Fruit fly (Drosophila melanogaster) whole organism, embryonic: ENCODE results near the gene CG31826.

Source experiments
- Atf-2 ChIP-seq: fragments of 200-800 bp; sonication (Bioruptor generic); optimal IDR thresholded peaks from 2 replicates; lab custom pipeline; 2016; ENCODE audit warnings: missing biosample characterization, missing genetic modification characterization
- CG10462 ChIP-seq: fragments of 200-800 bp; sonication (Bioruptor generic); optimal IDR thresholded peaks from 2 replicates; lab custom pipeline; 2016; ENCODE audit warnings: missing biosample characterization, missing genetic modification characterization
- CG10565 ChIP-seq: fragments of 200-800 bp; sonication (Bioruptor generic); optimal IDR thresholded peaks from 3 replicates; lab custom pipeline; 2016; ENCODE audit warnings: missing biosample characterization, mild to moderate bottlenecking, missing genetic modification characterization
- CG11398 ChIP-seq: fragments of 200-800 bp; sonication (Bioruptor generic); optimal IDR thresholded peaks from 2 replicates; lab custom pipeline; 2016; ENCODE audit warnings: missing biosample characterization, missing genetic modification characterization
- CG11696 ChIP-seq: fragments of 200-800 bp; sonication (Bioruptor generic); IDR thresholded peaks from 2 replicates; pipeline ENCODE4 v1.3.6; 2022; ENCODE audit warnings: missing biosample characterization, missing genetic modification characterization
- CG12104 ChIP-seq: fragments of 200-800 bp; sonication (Bioruptor generic); optimal IDR thresholded peaks from 3 replicates; lab custom pipeline; 2016; ENCODE audit warnings: missing biosample characterization, missing genetic modification characterization
- CG1233 ChIP-seq: fragments of 200-800 bp; sonication (Bioruptor generic); optimal IDR thresholded peaks from 4 replicates; lab custom pipeline; 2018; ENCODE audit warnings: missing biosample characterization, mild to moderate bottlenecking, missing genetic modification characterization
- CG13894 ChIP-seq: fragments of 200-800 bp; sonication (Bioruptor generic); optimal IDR thresholded peaks from 3 replicates; lab custom pipeline; 2018; ENCODE audit warnings: missing biosample characterization, mild to moderate bottlenecking, missing genetic modification characterization, moderate library complexity
- CG14050 ChIP-seq: fragments of 200-800 bp; sonication (Bioruptor generic); IDR thresholded peaks from 3 replicates; pipeline ENCODE4 v1.3.6; 2022; ENCODE audit warnings: missing biosample characterization, missing genetic modification characterization
- CG15269 ChIP-seq: fragments of 200-800 bp; sonication (Bioruptor generic); optimal IDR thresholded peaks from 2 replicates; lab custom pipeline; 2018; ENCODE audit warnings: missing biosample characterization, mild to moderate bottlenecking, missing genetic modification characterization, moderate library complexity
- CG16815 ChIP-seq: fragments of 200-800 bp; sonication (Bioruptor generic); optimal IDR thresholded peaks from 3 replicates; lab custom pipeline; 2017; ENCODE audit warnings: missing biosample characterization, mild to moderate bottlenecking, missing genetic modification characterization
- CG18476 ChIP-seq: fragments of 200-800 bp; sonication (Bioruptor generic); optimal IDR thresholded peaks from 2 replicates; lab custom pipeline; 2016; ENCODE audit warnings: missing biosample characterization, mild to moderate bottlenecking, missing genetic modification characterization
- CG2678 ChIP-seq: fragments of 200-800 bp; sonication (Bioruptor generic); optimal IDR thresholded peaks from 3 replicates; lab custom pipeline; 2019; ENCODE audit warnings: missing biosample characterization, mild to moderate bottlenecking, missing genetic modification characterization, moderate library complexity
- CG31365 ChIP-seq: fragments of 200-800 bp; sonication (Bioruptor generic); optimal IDR thresholded peaks from 2 replicates; lab custom pipeline; 2018; ENCODE audit warnings: missing biosample characterization, mild to moderate bottlenecking, missing genetic modification characterization
- CG31388 ChIP-seq: fragments of 200-800 bp; sonication (Bioruptor generic); optimal IDR thresholded peaks from 2 replicates; lab custom pipeline; 2016; ENCODE audit warnings: missing biosample characterization, missing genetic modification characterization
- CG31441 ChIP-seq: fragments of 200-800 bp; sonication (Bioruptor generic); IDR thresholded peaks from 2 replicates; pipeline ENCODE4 v1.3.6; 2022; ENCODE audit warnings: missing biosample characterization, missing genetic modification characterization
- CG33213 ChIP-seq: fragments of 200-800 bp; sonication (Bioruptor generic); optimal IDR thresholded peaks from 3 replicates; lab custom pipeline; 2016; ENCODE audit warnings: missing biosample characterization, missing genetic modification characterization
- CG42726 ChIP-seq: fragments of 200-800 bp; sonication (Bioruptor generic); IDR thresholded peaks from 2 replicates; pipeline ENCODE4 v1.3.6; 2022; ENCODE audit warnings: missing biosample characterization, missing genetic modification characterization; ENCODE audit not compliant: partially characterized antibody
- CG4360 ChIP-seq: fragments of 200-800 bp; sonication (Bioruptor generic); IDR thresholded peaks from 2 replicates; pipeline ENCODE4 v1.3.6; 2022; ENCODE audit warnings: missing biosample characterization, missing genetic modification characterization
- CG5180 ChIP-seq: fragments of 200-800 bp; sonication (Bioruptor generic); optimal IDR thresholded peaks from 3 replicates; lab custom pipeline; 2017; ENCODE audit warnings: missing biosample characterization, missing genetic modification characterization, mild to moderate bottlenecking, moderate library complexity, missing genetic modification reagents
- CG6175 ChIP-seq: fragments of 200-800 bp; sonication (Bioruptor generic); IDR thresholded peaks from 3 replicates; pipeline ENCODE4 v1.3.6; 2022; ENCODE audit warnings: missing biosample characterization, missing genetic modification characterization
- CG9876 ChIP-seq: fragments of 200-800 bp; sonication (Bioruptor generic); optimal IDR thresholded peaks from 2 replicates; lab custom pipeline; 2016; ENCODE audit warnings: missing biosample characterization, missing genetic modification characterization
- CrebB ChIP-seq: fragments of 200-800 bp; sonication (Bioruptor generic); optimal IDR thresholded peaks from 3 replicates; lab custom pipeline; 2018; ENCODE audit warnings: missing biosample characterization, mild to moderate bottlenecking, missing genetic modification characterization
- Dek ChIP-seq: fragments of 200-800 bp; sonication (Bioruptor generic); optimal IDR thresholded peaks from 3 replicates; lab custom pipeline; 2019; ENCODE audit warnings: missing biosample characterization, mild to moderate bottlenecking, missing genetic modification characterization, moderate library complexity
- Dip3 ChIP-seq: fragments of 200-800 bp; sonication (Bioruptor generic); optimal IDR thresholded peaks from 3 replicates; lab custom pipeline; 2016; ENCODE audit warnings: missing biosample characterization, missing genetic modification characterization
- Dref ChIP-seq: fragments of 200-800 bp; sonication (Bioruptor generic); IDR thresholded peaks from 2 replicates; pipeline ENCODE4 v1.3.6; 2022; ENCODE audit warnings: missing biosample characterization, missing genetic modification characterization
- Max ChIP-seq: fragments of 200-800 bp; sonication (Bioruptor generic); optimal IDR thresholded peaks from 2 replicates; lab custom pipeline; 2016; ENCODE audit warnings: missing biosample characterization, mild to moderate bottlenecking, missing genetic modification characterization
- NfI ChIP-seq: fragments of 200-800 bp; sonication (Bioruptor generic); optimal IDR thresholded peaks from 3 replicates; lab custom pipeline; 2018; ENCODE audit warnings: missing biosample characterization, mild to moderate bottlenecking, missing genetic modification characterization, moderate library complexity
- Opbp ChIP-seq: fragments of 200-800 bp; sonication (Bioruptor generic); IDR thresholded peaks from 3 replicates; pipeline ENCODE4 v1.3.6; 2022; ENCODE audit warnings: missing biosample characterization, missing genetic modification characterization; ENCODE audit not compliant: partially characterized antibody
- Xrp1 ChIP-seq: fragments of 200-800 bp; sonication (Bioruptor generic); IDR thresholded peaks from 2 replicates; pipeline ENCODE4 v1.3.6; 2022; ENCODE audit warnings: missing biosample characterization, missing genetic modification characterization
- ara ChIP-seq: fragments of 200-800 bp; sonication (Bioruptor generic); IDR thresholded peaks from 2 replicates; pipeline ENCODE4 v1.3.6; 2022; ENCODE audit warnings: missing biosample characterization, missing genetic modification characterization
- ato ChIP-seq: fragments of 200-800 bp; sonication (Bioruptor generic); IDR thresholded peaks from 2 replicates; pipeline ENCODE4 v1.3.6; 2022; ENCODE audit warnings: missing biosample characterization, missing genetic modification characterization; ENCODE audit not compliant: partially characterized antibody
- cato ChIP-seq: fragments of 200-800 bp; sonication (Bioruptor generic); optimal IDR thresholded peaks from 2 replicates; lab custom pipeline; 2016; ENCODE audit warnings: missing biosample characterization, missing genetic modification characterization, borderline replicate concordance
- dan ChIP-seq: fragments of 200-800 bp; sonication (Bioruptor generic); IDR thresholded peaks from 2 replicates; pipeline ENCODE4 v1.3.6; 2022; ENCODE audit warnings: missing biosample characterization, missing genetic modification characterization
- fd96Cb ChIP-seq: fragments of 200-800 bp; sonication (Bioruptor generic); optimal IDR thresholded peaks from 2 replicates; lab custom pipeline; 2018; ENCODE audit warnings: missing biosample characterization, mild to moderate bottlenecking, missing genetic modification characterization, moderate library complexity
- gcm2 ChIP-seq: fragments of 200-800 bp; sonication (Bioruptor generic); optimal IDR thresholded peaks from 2 replicates; lab custom pipeline; 2016; ENCODE audit warnings: missing biosample characterization, missing genetic modification characterization
- hb ChIP-seq: fragments of 200-800 bp; sonication (Bioruptor generic); IDR thresholded peaks from 3 replicates; pipeline ENCODE4 v1.3.6; 2022; ENCODE audit warnings: missing biosample characterization, missing genetic modification characterization; ENCODE audit not compliant: partially characterized antibody
- hbn ChIP-seq: fragments of 200-800 bp; sonication (Bioruptor generic); IDR thresholded peaks from 2 replicates; pipeline ENCODE4 v1.3.6; 2022; ENCODE audit warnings: missing biosample characterization, missing genetic modification characterization; ENCODE audit not compliant: partially characterized antibody
- knrl ChIP-seq: fragments of 200-800 bp; sonication (Bioruptor generic); IDR thresholded peaks from 3 replicates; pipeline ENCODE4 v1.3.6; 2022; ENCODE audit warnings: missing biosample characterization, missing genetic modification characterization; ENCODE audit not compliant: partially characterized antibody
- nerfin-2 ChIP-seq: fragments of 200-800 bp; sonication (Bioruptor generic); IDR thresholded peaks from 2 replicates; pipeline ENCODE4 v1.3.6; 2022; ENCODE audit warnings: missing biosample characterization, missing genetic modification characterization; ENCODE audit not compliant: partially characterized antibody
- nmo ChIP-seq: fragments of 200-800 bp; sonication (Bioruptor generic); optimal IDR thresholded peaks from 2 replicates; lab custom pipeline; 2018; ENCODE audit warnings: missing biosample characterization, mild to moderate bottlenecking, missing genetic modification characterization, moderate library complexity
- oc ChIP-seq: fragments of 200-800 bp; sonication (Bioruptor generic); optimal IDR thresholded peaks from 2 replicates; lab custom pipeline; 2018; ENCODE audit warnings: missing biosample characterization, mild to moderate bottlenecking, missing genetic modification characterization, moderate library complexity
- onecut ChIP-seq: fragments of 200-800 bp; sonication (Bioruptor generic); IDR thresholded peaks from 2 replicates; pipeline ENCODE4 v1.3.6; 2022; ENCODE audit warnings: missing biosample characterization, missing genetic modification characterization
- pum ChIP-seq: fragments of 200-800 bp; sonication (Bioruptor generic); optimal IDR thresholded peaks from 2 replicates; lab custom pipeline; 2016; ENCODE audit warnings: missing biosample characterization, missing genetic modification characterization
- schlank ChIP-seq: fragments of 200-800 bp; sonication (Bioruptor generic); optimal IDR thresholded peaks from 2 replicates; lab custom pipeline; 2018; ENCODE audit warnings: missing biosample characterization, mild to moderate bottlenecking, missing genetic modification characterization
- scrt ChIP-seq: fragments of 200-800 bp; sonication (Bioruptor generic); optimal IDR thresholded peaks from 2 replicates; lab custom pipeline; 2018; ENCODE audit warnings: missing biosample characterization, mild to moderate bottlenecking, missing genetic modification characterization, moderate library complexity
- so ChIP-seq: fragments of 200-800 bp; sonication (Bioruptor generic); IDR thresholded peaks from 3 replicates; pipeline ENCODE4 v1.3.6; 2022; ENCODE audit warnings: missing biosample characterization, missing genetic modification characterization
- wdn ChIP-seq: fragments of 200-800 bp; sonication (Bioruptor generic); IDR thresholded peaks from 2 replicates; pipeline ENCODE4 v1.3.6; 2022; ENCODE audit warnings: missing biosample characterization, missing genetic modification characterization

Gene CG31826

dm6 chr2L:15746600-15747393 lies 26.1 kb downstream of the CG31826 start (continued):
- peak; percentile 21 for TF ChIP-seq pum
- TF ChIP-seq CG9876 (GFP tag; lab: Kevin White, UChicago), result no peak
- TF ChIP-seq CrebB (tag; lab: Kevin White, UChicago), result peak; percentile 42
- TF ChIP-seq CG2678 (tag; lab: Kevin White, UChicago), result peak; percentile 97
- TF ChIP-seq CG6175 (GFP tag; lab: Robert Waterston, UW), result no peak; the same call in 2 of the 3 replicates
- TF ChIP-seq CG12104 (GFP tag; lab: Kevin White, UChicago), result peak; percentile 94
- TF ChIP-seq NfI (GFP tag; lab: Kevin White, UChicago), result peak; percentile 83
- no peak for TF ChIP-seq dan (GFP tag; lab: Robert Waterston, UW)
- TF ChIP-seq ato (GFP tag; lab: Robert Waterston, UW), result no peak
- TF ChIP-seq schlank, result peak; percentile 1
- TF ChIP-seq CG18476, result peak; percentile 73
- TF ChIP-seq Dref (GFP tag; lab: Robert Waterston, UW), result peak; percentile 26; the same call in 1 of the 2 replicates
- TF ChIP-seq CG1233 (GFP tag; lab: Kevin White, UChicago), result peak; percentile 94
- peak; percentile 74 for TF ChIP-seq CG5180 (GFP tag; lab: Kevin White, UChicago)
- peak; percentile 32 for TF ChIP-seq gcm2 (GFP tag; lab: Kevin White, UChicago)
- peak; percentile 91 for TF ChIP-seq Xrp1 (GFP tag; lab: Robert Waterston, UW)
- TF ChIP-seq cato (GFP tag; lab: Kevin White, UChicago), result peak; percentile 81
- 0 out of 2 replicates have a peak, but pooled peaks have one; percentile 52 for TF ChIP-seq wdn
- no peak for TF ChIP-seq hb (GFP tag; lab: Robert Waterston, UW)
- TF ChIP-seq onecut (GFP tag; lab: Robert Waterston, UW), result peak; percentile 52
- peak; percentile 72 for TF ChIP-seq CG31388 (GFP tag; lab: Kevin White, UChicago)
- TF ChIP-seq CG11696 (GFP tag; lab: Robert Waterston, UW), result no peak
- no peak for TF ChIP-seq hbn
- TF ChIP-seq CG31365 (tag; lab: Kevin White, UChicago), result no peak
- peak; percentile 72 for TF ChIP-seq scrt (GFP tag; lab: Kevin White, UChicago)
- TF ChIP-seq CG13894 (tag; lab: Kevin White, UChicago), result peak; percentile 76
- peak; percentile 5 for TF ChIP-seq Atf-2 (GFP tag; lab: Kevin White, UChicago)
- TF ChIP-seq CG4360 (GFP tag; lab: Robert Waterston, UW), result peak; percentile 45
- TF ChIP-seq Dek (tag; lab: Kevin White, UChicago), result peak; percentile 87
- TF ChIP-seq CG15269 (tag; lab: Kevin White, UChicago), result peak; percentile 94
- no peak for TF ChIP-seq CG42726
- no peak for TF ChIP-seq CG33213 (GFP tag; lab: Kevin White, UChicago)
- TF ChIP-seq ara (GFP tag; lab: Robert Waterston, UW), result no peak; the same call in 1 of the 2 replicates
- TF ChIP-seq CG10565 (GFP tag; lab: Kevin White, UChicago), result no peak
- no peak for TF ChIP-seq Opbp (GFP tag; lab: Robert Waterston, UW)
- TF ChIP-seq CG14050 (GFP tag; lab: Robert Waterston, UW), result peak; percentile 62; the same call in 2 of the 3 replicates
- TF ChIP-seq CG16815 (GFP tag; lab: Kevin White, UChicago), result peak; percentile 85
- no peak for TF ChIP-seq knrl (GFP tag; lab: Robert Waterston, UW)
- TF ChIP-seq CG11398 (GFP tag; lab: Kevin White, UChicago), result peak; percentile 6
- TF ChIP-seq Max (GFP tag; lab: Kevin White, UChicago), result peak; percentile 61
- peak; percentile 35 for TF ChIP-seq Dip3 (GFP tag; lab: Kevin White, UChicago)
- TF ChIP-seq so (GFP tag; lab: Robert Waterston, UW), result peak; percentile 32; the same call in 1 of the 3 replicates
- TF ChIP-seq nerfin-2 (GFP tag; lab: Robert Waterston, UW), result no peak
- TF ChIP-seq CG31441, result peak; percentile 98
- peak; percentile 98 for TF ChIP-seq nmo (GFP tag; lab: Kevin White, UChicago)
- TF ChIP-seq fd96Cb, result peak; percentile 92
- TF ChIP-seq CG10462 (GFP tag; lab: Kevin White, UChicago), result peak; percentile 68
- peak; percentile 68 for TF ChIP-seq oc (tag; lab: Kevin White, UChicago)
